Fruit fly (Drosophila melanogaster) whole organism, embryonic: ENCODE data around the gene CG8326.
A peak's percentile ranks its signal among the peaks of the same experiment; 100 is the strongest.

Experiments used
- Adf1 ChIP-seq: fragments of 200-800 bp; sonication (Bioruptor generic); IDR thresholded peaks from 2 replicates; pipeline ENCODE4 v1.3.6; 2022; ENCODE audit warnings: missing biosample characterization, missing genetic modification characterization
- Atf6 ChIP-seq: fragments of 200-800 bp; sonication (Bioruptor generic); IDR thresholded peaks from 2 replicates; pipeline ENCODE4 v1.3.6; 2022; ENCODE audit warnings: missing biosample characterization, missing genetic modification characterization
- Bgb ChIP-seq: fragments of 200-800 bp; sonication (Bioruptor generic); IDR thresholded peaks from 2 replicates; pipeline ENCODE4 v1.3.6; 2022; ENCODE audit warnings: missing biosample characterization, missing genetic modification characterization; ENCODE audit not compliant: partially characterized antibody
- Blimp-1 ChIP-seq: fragments of 200-800 bp; sonication (Bioruptor generic); optimal IDR thresholded peaks from 3 replicates; lab custom pipeline; 2018; ENCODE audit warnings: missing biosample characterization, missing genetic modification characterization, mild to moderate bottlenecking, moderate library complexity, missing genetic modification reagents
- CG11085 ChIP-seq: fragments of 200-800 bp; sonication (Bioruptor generic); IDR thresholded peaks from 2 replicates; pipeline ENCODE4 v1.3.6; 2022; ENCODE audit warnings: missing biosample characterization, missing genetic modification characterization
- CG11560 ChIP-seq: fragments of 200-800 bp; sonication (Bioruptor generic); IDR thresholded peaks from 3 replicates; pipeline ENCODE4 v1.3.6; 2022; ENCODE audit warnings: missing biosample characterization, missing genetic modification characterization
- CG11696 ChIP-seq: fragments of 200-800 bp; sonication (Bioruptor generic); IDR thresholded peaks from 2 replicates; pipeline ENCODE4 v1.3.6; 2022; ENCODE audit warnings: missing biosample characterization, missing genetic modification characterization
- CG12391 ChIP-seq: fragments of 200-800 bp; sonication (Bioruptor generic); optimal IDR thresholded peaks from 3 replicates; lab custom pipeline; 2018; ENCODE audit warnings: missing biosample characterization, mild to moderate bottlenecking, missing genetic modification characterization, moderate library complexity
- CG12659 ChIP-seq: fragments of 200-800 bp; sonication (Bioruptor generic); optimal IDR thresholded peaks from 3 replicates; lab custom pipeline; 2017; ENCODE audit warnings: mild to moderate bottlenecking, missing biosample characterization, missing genetic modification reagents, missing genetic modification characterization
- CG15601 ChIP-seq: fragments of 200-800 bp; sonication (Bioruptor generic); optimal IDR thresholded peaks from 3 replicates; lab custom pipeline; 2019; ENCODE audit warnings: missing biosample characterization, mild to moderate bottlenecking, missing genetic modification characterization, moderate library complexity
- CG16863 ChIP-seq: fragments of 200-800 bp; sonication (Bioruptor generic); optimal IDR thresholded peaks from 3 replicates; lab custom pipeline; 2016; ENCODE audit warnings: missing biosample characterization, missing genetic modification characterization
- CG18011 ChIP-seq: fragments of 200-800 bp; sonication (Bioruptor generic); optimal IDR thresholded peaks from 2 replicates; lab custom pipeline; 2017; ENCODE audit warnings: missing biosample characterization, missing genetic modification characterization, mild to moderate bottlenecking, moderate library complexity, missing genotype
- CG18619 ChIP-seq: fragments of 200-800 bp; sonication (Bioruptor generic); optimal IDR thresholded peaks from 3 replicates; lab custom pipeline; 2017; ENCODE audit warnings: missing biosample characterization, mild to moderate bottlenecking, missing genetic modification characterization
- CG2202 ChIP-seq: fragments of 200-800 bp; sonication (Bioruptor generic); optimal IDR thresholded peaks from 2 replicates; lab custom pipeline; 2018; ENCODE audit warnings: missing biosample characterization, mild to moderate bottlenecking, missing genetic modification characterization
- CG2678 ChIP-seq: fragments of 200-800 bp; sonication (Bioruptor generic); optimal IDR thresholded peaks from 3 replicates; lab custom pipeline; 2019; ENCODE audit warnings: missing biosample characterization, mild to moderate bottlenecking, missing genetic modification characterization, moderate library complexity
- CG34376 ChIP-seq: fragments of 200-800 bp; sonication (Bioruptor generic); optimal IDR thresholded peaks from 2 replicates; lab custom pipeline; 2018; ENCODE audit warnings: missing biosample characterization, mild to moderate bottlenecking, missing genetic modification characterization
- CG4328 ChIP-seq: fragments of 200-800 bp; sonication (Bioruptor generic); optimal IDR thresholded peaks from 3 replicates; lab custom pipeline; 2017; ENCODE audit warnings: missing biosample characterization, missing genetic modification reagents, missing genetic modification characterization
- CG8388 ChIP-seq: fragments of 200-800 bp; sonication (Bioruptor generic); optimal IDR thresholded peaks from 2 replicates; lab custom pipeline; 2019; ENCODE audit warnings: missing biosample characterization, mild to moderate bottlenecking, missing genetic modification characterization, moderate library complexity
- CG9876 ChIP-seq: fragments of 200-800 bp; sonication (Bioruptor generic); optimal IDR thresholded peaks from 2 replicates; lab custom pipeline; 2016; ENCODE audit warnings: missing biosample characterization, missing genetic modification characterization
- CrebB ChIP-seq: fragments of 200-800 bp; sonication (Bioruptor generic); optimal IDR thresholded peaks from 3 replicates; lab custom pipeline; 2018; ENCODE audit warnings: missing biosample characterization, mild to moderate bottlenecking, missing genetic modification characterization
- D ChIP-seq, 2 experiments: fragments of 200-800 bp in 1 of 2; fragments of >200 bp in 1 of 2; sonication (Bioruptor generic) in 1 of 2; optimal IDR thresholded peaks; 2 replicates in 1 of 2; 3 replicates in 1 of 2; lab custom pipeline; 2017; ENCODE audit warnings: mild to moderate bottlenecking in 1 of 2, missing biosample characterization in 1 of 2, missing genetic modification characterization in 1 of 2, missing genetic modification reagents in 1 of 2
- Dad ChIP-seq: fragments of 200-800 bp; sonication (Bioruptor generic); optimal IDR thresholded peaks from 3 replicates; lab custom pipeline; 2016; ENCODE audit warnings: missing biosample characterization, missing genetic modification characterization
- Dp ChIP-seq: fragments of 200-800 bp; sonication (Bioruptor generic); optimal IDR thresholded peaks from 2 replicates; lab custom pipeline; 2018; ENCODE audit warnings: missing biosample characterization, mild to moderate bottlenecking, missing genetic modification characterization, moderate library complexity
- E2f2 ChIP-seq: fragments of 200-800 bp; sonication (Bioruptor generic); IDR thresholded peaks from 2 replicates; pipeline ENCODE4 v1.3.6; 2022; ENCODE audit warnings: missing biosample characterization, missing genetic modification characterization
- Eip74EF ChIP-seq, 2 experiments: fragments of 200-800 bp in 1 of 2; fragments of >200 bp in 1 of 2; sonication (Bioruptor generic) in 1 of 2; optimal IDR thresholded peaks; 2 replicates each; lab custom pipeline; 2017 to 2019; ENCODE audit warnings: missing biosample characterization in 2 of 2, missing genetic modification characterization in 2 of 2, mild to moderate bottlenecking in 1 of 2, moderate library complexity in 1 of 2
- H2.0 ChIP-seq: fragments of 200-800 bp; sonication (Bioruptor generic); IDR thresholded peaks from 2 replicates; pipeline ENCODE4 v1.3.6; 2022; ENCODE audit warnings: missing biosample characterization, missing genetic modification characterization
- HLH3B ChIP-seq: fragments of 200-800 bp; sonication (Bioruptor generic); IDR thresholded peaks from 2 replicates; pipeline ENCODE4 v1.3.6; 2022; ENCODE audit warnings: missing biosample characterization, missing genetic modification characterization
- Hmx ChIP-seq: fragments of 200-800 bp; sonication (Bioruptor generic); optimal IDR thresholded peaks from 2 replicates; lab custom pipeline; 2016; ENCODE audit warnings: missing biosample characterization, missing genetic modification characterization
- Nf-YA ChIP-seq: fragments of 200-800 bp; sonication (Bioruptor generic); IDR thresholded peaks from 2 replicates; pipeline ENCODE4 v1.3.6; 2022; ENCODE audit warnings: missing biosample characterization, missing genetic modification characterization
- Poxn ChIP-seq: fragments of 200-800 bp; sonication (Bioruptor generic); IDR thresholded peaks from 2 replicates; pipeline ENCODE4 v1.3.6; 2022; ENCODE audit warnings: missing biosample characterization, missing genetic modification characterization
- ab ChIP-seq: fragments of 200-800 bp; sonication (Bioruptor generic); optimal IDR thresholded peaks from 2 replicates; lab custom pipeline; 2016; ENCODE audit warnings: missing biosample characterization, missing genetic modification characterization
- ap ChIP-seq: fragments of 200-800 bp; sonication (Bioruptor generic); IDR thresholded peaks from 2 replicates; pipeline ENCODE4 v1.3.6; 2022; ENCODE audit warnings: missing biosample characterization, missing genetic modification characterization
- ara ChIP-seq: fragments of 200-800 bp; sonication (Bioruptor generic); IDR thresholded peaks from 2 replicates; pipeline ENCODE4 v1.3.6; 2022; ENCODE audit warnings: missing biosample characterization, missing genetic modification characterization
- cato ChIP-seq: fragments of 200-800 bp; sonication (Bioruptor generic); optimal IDR thresholded peaks from 2 replicates; lab custom pipeline; 2016; ENCODE audit warnings: missing biosample characterization, missing genetic modification characterization, borderline replicate concordance
- caup ChIP-seq: fragments of 200-800 bp; sonication (Bioruptor generic); optimal IDR thresholded peaks from 3 replicates; lab custom pipeline; 2017; ENCODE audit warnings: missing biosample characterization, mild to moderate bottlenecking, missing genetic modification characterization, moderate library complexity; ENCODE audit not compliant: severe bottlenecking
- chm ChIP-seq: fragments of 200-800 bp; sonication (Bioruptor generic); IDR thresholded peaks from 2 replicates; pipeline ENCODE4 v1.3.6; 2022; ENCODE audit warnings: missing biosample characterization, missing genetic modification characterization
- crc ChIP-seq: fragments of 200-800 bp; sonication (Bioruptor generic); optimal IDR thresholded peaks from 2 replicates; lab custom pipeline; 2016; ENCODE audit warnings: missing biosample characterization, missing genetic modification characterization
- ems ChIP-seq: fragments of 200-800 bp; sonication (Bioruptor generic); optimal IDR thresholded peaks from 3 replicates; lab custom pipeline; 2016; ENCODE audit warnings: missing biosample characterization, missing genetic modification characterization
- gsb ChIP-seq: fragments of 200-800 bp; sonication (Bioruptor generic); IDR thresholded peaks from 2 replicates; pipeline ENCODE4 v1.3.6; 2022; ENCODE audit warnings: missing biosample characterization, missing genetic modification characterization
- jigr1 ChIP-seq: fragments of 200-800 bp; sonication (Bioruptor generic); IDR thresholded peaks from 3 replicates; pipeline ENCODE4 v1.3.6; 2022; ENCODE audit warnings: missing biosample characterization, missing genetic modification characterization
- pb ChIP-seq: fragments of 200-800 bp; sonication (Bioruptor generic); optimal IDR thresholded peaks from 3 replicates; lab custom pipeline; 2016; ENCODE audit warnings: missing biosample characterization, missing genetic modification characterization
- pita ChIP-seq: fragments of 200-800 bp; sonication (Bioruptor generic); optimal IDR thresholded peaks from 2 replicates; lab custom pipeline; 2017; ENCODE audit warnings: missing biosample characterization, mild to moderate bottlenecking, missing genetic modification characterization
- prd ChIP-seq, 3 experiments: fragments of >200 bp in 2 of 3; fragments of 200-800 bp in 1 of 3; sonication (Bioruptor generic) in 1 of 3; optimal IDR thresholded peaks in 2 of 3; IDR thresholded peaks in 1 of 3; 2 replicates in 2 of 3; 3 replicates in 1 of 3; pipeline versions ENCODE4 v1.3.6 to Lab custom; 2017 to 2022; ENCODE audit warnings: missing biosample characterization in 1 of 3, missing genetic modification characterization in 1 of 3
- psq ChIP-seq: fragments of 200-800 bp; sonication (Bioruptor generic); optimal IDR thresholded peaks from 2 replicates; lab custom pipeline; 2017; ENCODE audit warnings: missing biosample characterization, missing genetic modification characterization
- sug ChIP-seq: fragments of 200-800 bp; optimal IDR thresholded peaks from 2 replicates; lab custom pipeline; 2019; ENCODE audit warnings: missing biosample characterization, mild to moderate bottlenecking, missing genetic modification characterization, moderate library complexity
- tin ChIP-seq: fragments of 200-800 bp; sonication (Bioruptor generic); optimal IDR thresholded peaks from 3 replicates; lab custom pipeline; 2016; ENCODE audit warnings: missing biosample characterization, missing genetic modification characterization
- tup ChIP-seq: fragments of 200-800 bp; sonication (Bioruptor generic); optimal IDR thresholded peaks from 2 replicates; lab custom pipeline; 2016; ENCODE audit warnings: missing biosample characterization, mild to moderate bottlenecking, missing genetic modification characterization, moderate library complexity
- vnd ChIP-seq: fragments of 200-800 bp; sonication (Bioruptor generic); IDR thresholded peaks from 3 replicates; pipeline ENCODE4 v1.3.6; 2022; ENCODE audit warnings: missing biosample characterization, missing genetic modification characterization; ENCODE audit not compliant: partially characterized antibody

The CG8326 gene

dm6 chrX:17631996-17632612, 2.8 kb upstream of the CG8326 start, which contains the start of the genes corolla and ND-24 (continued):
- TF ChIP-seq chm (GFP tag; lab: Robert Waterston, UW) (peak; percentile 70), ab (GFP tag; lab: Kevin White, UChicago) (peak; percentile 4), CG8388 (GFP tag; lab: Kevin White, UChicago) (peak; percentile 75), crc (peak; percentile 37), D (optimal IDR thresholded peaks at IDR 0.05; lab: Kevin White, UChicago) (no peak), D (GFP tag; optimal IDR thresholded peaks at IDR 0.05; lab: Kevin White, UChicago) (peak; percentile 63), CG11696 (GFP tag; lab: Robert Waterston, UW) (peak; percentile 57; the same call in 1 of the 2 replicates), tin (GFP tag; lab: Kevin White, UChicago) (peak; percentile 89), CG12391 (tag; lab: Kevin White, UChicago) (peak; percentile 92), tup (GFP tag; lab: Kevin White, UChicago) (peak; percentile 76), CG18011 (GFP tag; lab: Kevin White, UChicago) (peak; percentile 70), cato (GFP tag; lab: Kevin White, UChicago) (peak; percentile 71), CG2678 (tag; lab: Kevin White, UChicago) (no peak), ara (GFP tag; lab: Robert Waterston, UW) (peak; percentile 73; the same call in 1 of the 2 replicates), caup (GFP tag; lab: Kevin White, UChicago) (peak; percentile 78), CG34376 (GFP tag; lab: Kevin White, UChicago) (peak; percentile 67), CG9876 (GFP tag; lab: Kevin White, UChicago) (peak; percentile 68), Hmx (GFP tag; lab: Kevin White, UChicago) (peak; percentile 54), Bgb (peak; percentile 82), sug (tag; lab: Kevin White, UChicago) (peak; percentile 59), HLH3B (GFP tag; lab: Robert Waterston, UW) (peak; percentile 87), jigr1 (GFP tag; lab: Robert Waterston, UW) (peak; percentile 57; the same call in 2 of the 3 replicates), CG18619 (GFP tag; lab: Kevin White, UChicago) (peak; percentile 68), Dp (GFP tag; lab: Kevin White, UChicago) (peak; percentile 77), ap (GFP tag; lab: Robert Waterston, UW) (peak; percentile 78), CG2202 (tag; lab: Kevin White, UChicago) (peak; percentile 41), Eip74EF (GFP tag; optimal IDR thresholded peaks at IDR 0.05; lab: Kevin White, UChicago) (no peak), prd (optimal IDR thresholded peaks at IDR 0.05; lab: Kevin White, UChicago) (no peak), prd (GFP tag; IDR thresholded peaks at IDR 0.05; lab: Robert Waterston, UW) (peak; percentile 93), vnd (GFP tag; lab: Robert Waterston, UW) (peak; percentile 85), CG16863 (GFP tag; lab: Kevin White, UChicago) (peak; percentile 83), E2f2 (GFP tag; lab: Robert Waterston, UW) (peak; percentile 87), CG11560 (tag; lab: Robert Waterston, UW) (peak; percentile 96), pb (GFP tag; lab: Kevin White, UChicago) (peak; percentile 45), gsb (GFP tag; lab: Robert Waterston, UW) (0 out of 2 replicates have a peak, but pooled peaks have one; percentile 30), Dad (GFP tag; lab: Kevin White, UChicago) (peak; percentile 71), ems (GFP tag; lab: Kevin White, UChicago) (peak; percentile 83), Atf6 (GFP tag; lab: Robert Waterston, UW) (peak; percentile 87), CG4328 (GFP tag; lab: Kevin White, UChicago) (peak; percentile 63), CG12659 (peak; percentile 87), pita (GFP tag; lab: Kevin White, UChicago) (no peak), CG11085 (peak; percentile 80), Poxn (peak; percentile 69), Nf-YA (peak; percentile 73), Blimp-1 (peak; percentile 80), CG15601 (tag; lab: Kevin White, UChicago) (peak; percentile 80), Adf1 (GFP tag; lab: Robert Waterston, UW) (peak; percentile 67), H2.0 (GFP tag; lab: Robert Waterston, UW) (peak; percentile 85), psq (GFP tag; lab: Kevin White, UChicago) (peak; percentile 55), CrebB (peak; percentile 31)
